Fruit fly (Drosophila melanogaster): ENCODE results near the gene baf.
A peak's percentile ranks its signal among the peaks of the same experiment; 100 is the strongest.

Gene baf

DNA sequence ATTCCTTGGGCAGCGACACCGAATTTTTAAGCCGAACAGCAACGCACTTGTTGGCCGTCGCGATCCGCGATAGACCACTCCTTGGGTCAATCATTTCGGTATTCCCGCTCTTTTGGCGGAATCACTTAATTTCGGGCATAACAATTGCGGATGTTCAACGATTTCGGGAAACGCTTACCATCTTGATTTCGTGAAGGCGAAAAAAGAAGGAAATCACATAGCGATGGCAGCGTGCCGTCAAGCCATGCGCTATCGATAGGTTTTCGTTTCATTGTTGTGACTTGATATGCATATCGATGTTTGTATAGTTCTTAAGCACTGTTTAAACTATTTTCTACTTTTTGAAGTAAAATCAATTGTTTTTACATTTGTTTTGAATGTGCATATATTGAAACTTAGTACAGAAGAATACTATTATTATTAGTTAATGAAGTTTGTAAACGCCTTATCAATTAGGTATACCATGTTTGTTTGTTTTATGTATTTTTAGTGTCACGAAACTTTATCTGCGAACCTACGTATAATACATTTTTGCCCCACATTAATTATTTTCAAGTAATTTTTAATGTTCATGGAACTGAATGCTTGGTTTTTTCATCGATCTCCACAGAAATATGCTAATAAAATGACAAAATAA, 13.5 kb downstream of the baf start, which contains the start of gene RpL36A (continued):
- TF ChIP-seq CG6163 (GFP tag; IDR thresholded peaks at IDR 0.05) (peak; percentile 32; the same call in 2 of the 3 replicates), CG11294 (GFP tag; IDR thresholded peaks at IDR 0.05) (no peak)

DNA sequence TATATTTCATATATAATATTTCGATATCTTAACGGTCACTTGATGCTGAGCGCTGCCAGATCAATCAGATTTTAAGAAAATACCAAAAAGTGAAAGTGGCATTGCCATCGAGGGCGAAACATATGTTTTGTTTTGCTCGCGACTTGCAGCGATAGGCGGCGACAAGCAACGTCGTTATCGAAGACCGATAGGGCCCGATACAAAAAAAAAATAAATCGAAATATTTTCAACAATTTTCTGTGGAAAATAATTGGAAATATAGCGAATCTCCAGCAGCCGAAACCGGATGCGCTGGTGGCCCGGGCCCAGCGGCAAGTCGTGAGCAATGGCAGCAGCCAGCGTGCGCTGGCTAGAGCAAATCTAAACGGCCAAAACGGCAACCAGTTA, 14.0 kb downstream of the baf start, which contains the start of gene Megf8:
Gene Megf8 (plus strand): TSS at position 190 of the 387 bp plus-strand sequence.
- TF ChIP-seq Blimp-1 (GFP tag; optimal IDR thresholded peaks at IDR 0.05): peak; percentile 100
- TF ChIP-seq Gug (GFP tag; IDR thresholded peaks at IDR 0.05): no peak
- TF ChIP-seq pdm3 (GFP tag; optimal IDR thresholded peaks at IDR 0.05): no peak

DNA sequence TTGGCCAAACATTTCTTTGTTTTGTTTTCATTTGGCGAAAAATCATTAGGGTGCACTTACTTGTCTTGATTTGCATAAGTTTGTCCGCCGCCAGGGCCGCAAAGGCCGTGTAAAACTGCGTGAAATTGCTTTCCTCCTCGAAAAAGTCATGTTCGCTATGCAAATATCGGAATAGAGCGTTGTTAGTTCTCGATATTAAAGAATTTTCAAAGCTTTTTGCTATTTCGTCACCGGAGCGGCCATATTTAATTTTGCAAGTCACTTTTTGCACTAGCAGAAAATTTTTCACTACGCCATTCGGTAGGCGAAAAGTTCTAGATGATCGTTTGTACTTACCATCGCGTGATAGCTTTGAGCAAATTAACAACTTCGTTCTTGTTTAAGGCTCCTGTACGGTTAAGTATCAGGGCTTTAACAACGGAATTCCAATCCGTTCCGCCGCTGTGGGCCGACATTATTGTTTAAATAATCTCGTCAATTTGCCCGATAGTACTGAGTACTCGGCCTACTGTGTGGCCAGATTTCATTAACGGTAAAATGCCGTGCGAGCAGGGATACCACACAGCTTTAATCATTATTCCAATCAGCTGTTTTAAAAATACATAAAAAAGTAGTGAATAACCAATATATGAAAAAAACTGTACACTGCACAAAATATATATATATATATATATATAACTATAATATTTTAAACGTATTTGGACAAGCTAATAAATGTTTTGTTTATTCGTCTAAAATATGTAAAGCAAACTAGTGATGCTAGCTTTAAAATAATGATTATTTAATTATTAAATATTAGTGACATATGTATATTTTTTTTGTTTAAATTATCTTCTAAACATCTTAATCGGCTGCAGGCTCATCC, 42.1 kb downstream of the baf start, which contains the start of gene poe:
Gene poe (minus strand): TSS at position 513 of the 865 bp plus-strand sequence.
- TF ChIP-seq CG1621 (tag; optimal IDR thresholded peaks at IDR 0.05) (no peak), Gug (GFP tag; IDR thresholded peaks at IDR 0.05) (0 out of 2 replicates have a peak, but pooled peaks have one; percentile 15), CG6276 (GFP tag; optimal IDR thresholded peaks at IDR 0.05) (no peak), esn (GFP tag; optimal IDR thresholded peaks at IDR 0.05) (peak; percentile 1), ss (GFP tag; optimal IDR thresholded peaks at IDR 0.05) (no peak), Blimp-1 (GFP tag; optimal IDR thresholded peaks at IDR 0.05) (no peak), CG3032 (tag; optimal IDR thresholded peaks at IDR 0.05) (peak; percentile 69), CG6854 (GFP tag; optimal IDR thresholded peaks at IDR 0.05) (peak; percentile 20), CG11294 (GFP tag; IDR thresholded peaks at IDR 0.05) (peak; percentile 41), CG15336 (GFP tag; IDR thresholded peaks at IDR 0.05) (peak; percentile 73), CG6163 (GFP tag; IDR thresholded peaks at IDR 0.05) (peak; percentile 65; the same call in 1 of the 3 replicates), CG8119 (GFP tag; IDR thresholded peaks at IDR 0.05) (peak; percentile 76), CG10631 (GFP tag; optimal IDR thresholded peaks at IDR 0.05) (peak; percentile 29)

DNA sequence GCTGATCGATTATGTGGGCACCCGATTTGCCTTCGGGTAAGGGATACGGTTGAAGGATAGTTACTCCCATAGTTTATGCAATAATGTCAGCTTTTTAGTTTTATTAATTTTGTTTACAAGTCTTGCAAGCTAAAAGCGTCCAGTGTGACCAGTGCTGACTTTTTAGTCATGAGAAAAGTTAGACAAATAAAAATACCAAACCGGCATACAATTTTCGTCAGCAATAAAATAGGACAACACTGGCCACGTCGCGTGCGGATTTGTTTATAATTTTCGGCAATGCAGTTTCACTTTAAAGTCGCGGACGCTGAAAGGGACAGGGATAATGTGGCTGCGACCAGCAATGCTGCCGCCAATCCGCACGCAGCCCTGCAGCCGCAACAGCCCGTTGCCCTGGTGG, 43.4 kb downstream of the baf start, which contains the start of the genes MED20 and Trf:
Gene MED20 (minus strand): TSS at position 157 of the 400 bp plus-strand sequence.
Gene Trf (plus strand): TSS at position 204 of the 400 bp plus-strand sequence.
- TF ChIP-seq CG10631 (GFP tag; optimal IDR thresholded peaks at IDR 0.05) (no peak), CG8319 (GFP tag; optimal IDR thresholded peaks at IDR 0.05) (no peak), CG31627 (GFP tag; optimal IDR thresholded peaks at IDR 0.05) (no peak), Hr38 (GFP tag; optimal IDR thresholded peaks at IDR 0.05) (no peak), esn (GFP tag; optimal IDR thresholded peaks at IDR 0.05) (no peak), Eip93F (GFP tag; optimal IDR thresholded peaks at IDR 0.05) (no peak), Gug (GFP tag; IDR thresholded peaks at IDR 0.05) (no peak), acj6 (GFP tag; optimal IDR thresholded peaks at IDR 0.05) (no peak), Eip75B (GFP tag; optimal IDR thresholded peaks at IDR 0.05) (no peak), Blimp-1 (GFP tag; optimal IDR thresholded peaks at IDR 0.05) (no peak), CG1621 (tag; optimal IDR thresholded peaks at IDR 0.05) (no peak), OdsH (GFP tag; optimal IDR thresholded peaks at IDR 0.05) (no peak), eg (GFP tag; IDR thresholded peaks at IDR 0.05) (no peak), CG34406 (GFP tag; optimal IDR thresholded peaks at IDR 0.05) (no peak), CG11902 (GFP tag; optimal IDR thresholded peaks at IDR 0.05) (no peak), CG10669 (GFP tag; optimal IDR thresholded peaks at IDR 0.05) (no peak), CG4318 (GFP tag; optimal IDR thresholded peaks at IDR 0.05) (no peak), salr (GFP tag; optimal IDR thresholded peaks at IDR 0.05) (no peak), dac (GFP tag; optimal IDR thresholded peaks at IDR 0.05) (no peak), CG16779 (tag; optimal IDR thresholded peaks at IDR 0.05) (no peak)
